Fruit fly (Drosophila melanogaster) whole organism, adult: ENCODE data around the gene Eip63E.

Experiments
- CG14711 ChIP-seq: fragments of 200-800 bp; sonication (Bioruptor generic); optimal IDR thresholded peaks from 2 replicates; lab custom pipeline; 2018; ENCODE audit warnings: missing biosample characterization, mild to moderate bottlenecking, missing genetic modification characterization, moderate library complexity
- CG7101 ChIP-seq: fragments of 200-800 bp; sonication (Bioruptor generic); optimal IDR thresholded peaks from 2 replicates; lab custom pipeline; 2018; ENCODE audit warnings: missing biosample characterization, mild to moderate bottlenecking, missing genetic modification characterization, moderate library complexity
- Hr96 ChIP-seq: fragments of 200-800 bp; sonication (Bioruptor generic); optimal IDR thresholded peaks from 2 replicates; lab custom pipeline; 2016; ENCODE audit warnings: missing biosample characterization, missing genetic modification characterization

DNA sequence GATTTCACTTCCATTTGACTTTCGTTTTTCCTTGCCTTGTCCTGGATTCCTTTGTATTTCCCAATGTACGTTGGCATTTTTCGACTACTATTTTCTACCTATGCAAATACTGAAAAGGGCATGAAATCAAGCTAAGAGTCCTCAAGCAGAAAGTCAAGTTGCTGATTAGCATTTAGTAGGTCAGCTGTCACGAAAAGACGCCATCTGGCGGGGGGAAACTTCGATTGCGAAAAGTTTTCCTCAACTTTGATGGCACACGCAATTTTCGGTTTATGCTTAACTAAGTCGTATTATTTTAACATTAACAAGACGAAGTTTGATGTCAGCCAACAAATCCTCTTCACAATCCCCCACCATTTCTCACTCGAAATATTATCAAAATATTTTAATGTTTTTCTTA lies 80.8 kb downstream of the Eip63E start:
- TF ChIP-seq CG14711 (tag; lab: Kevin White, UChicago) (no peak), Hr96 (GFP tag; lab: Kevin White, UChicago) (no peak), CG7101 (tag; lab: Kevin White, UChicago) (no peak)
